Worm (Caenorhabditis elegans): ENCODE results near the gene ZK1236.9.

DNA sequence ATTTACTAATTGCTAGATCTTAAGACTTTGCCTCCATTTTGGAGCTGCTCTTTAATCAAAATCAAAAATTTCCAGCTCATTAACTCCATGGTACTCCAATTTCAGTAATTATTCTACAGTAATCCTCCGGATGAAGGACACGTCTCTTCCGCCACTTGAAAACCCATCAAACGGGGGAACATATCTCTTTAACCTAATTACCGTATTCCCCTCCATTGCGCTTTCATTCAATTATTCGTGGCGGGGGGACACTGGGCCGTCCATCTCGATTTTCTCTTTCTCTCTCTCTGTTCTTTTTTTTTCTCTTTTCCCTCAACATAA lies 18.1 kb downstream of the ZK1236.9 start:
- TF ChIP-seq unc-55 (GFP tag; optimal IDR thresholded peaks at IDR 0.05) (no peak), ref-2 (tag; optimal IDR thresholded peaks at IDR 0.05) (no peak), sdc-2 (tag; optimal IDR thresholded peaks at IDR 0.05) (no peak), tbx-7 (tag; optimal IDR thresholded peaks at IDR 0.05) (no peak), K02D7.2 (tag; optimal IDR thresholded peaks at IDR 0.05) (no peak), fax-1 (tag; optimal IDR thresholded peaks at IDR 0.05) (no peak), nfya-1 (tag; optimal IDR thresholded peaks at IDR 0.05) (no peak), nhr-11 (tag; optimal IDR thresholded peaks at IDR 0.05) (no peak), npax-4 (tag; optimal IDR thresholded peaks at IDR 0.05) (no peak), rnt-1 (tag; optimal IDR thresholded peaks at IDR 0.05) (no peak), hlh-15 (tag; optimal IDR thresholded peaks at IDR 0.05) (no peak), F13H6.1 (tag; optimal IDR thresholded peaks at IDR 0.05) (no peak), tbx-2 (tag; optimal IDR thresholded peaks at IDR 0.05) (no peak), pqm-1 (tag; optimal IDR thresholded peaks at IDR 0.05) (no peak)
